Worm (Caenorhabditis elegans): ENCODE data around the gene F26C11.4.

Gene F26C11.4

DNA sequence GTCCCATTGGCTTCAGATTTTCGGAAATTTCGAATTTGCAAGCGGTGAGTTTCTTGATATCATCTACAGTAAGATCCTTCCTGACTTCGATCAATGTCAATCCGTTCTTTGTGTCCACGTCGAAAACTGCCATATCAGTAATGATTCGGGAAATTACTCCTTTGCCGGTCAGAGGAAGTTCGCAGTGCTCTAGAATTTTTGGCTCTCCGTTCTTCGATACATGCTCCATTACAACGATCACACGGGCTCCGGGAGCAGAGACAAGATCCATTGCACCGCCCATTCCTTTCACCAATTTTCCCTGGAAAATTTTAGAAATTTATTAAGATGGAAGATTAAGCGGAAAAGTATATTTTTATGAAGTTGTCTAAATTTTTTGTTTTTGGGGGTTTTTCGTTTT, 18.5 kb upstream of the F26C11.4 start (continued):
- TF ChIP-seq gei-8 (GFP tag; optimal IDR thresholded peaks at IDR 0.05): no peak
- TF ChIP-seq dmd-9 (GFP tag; IDR thresholded peaks at IDR 0.05): no peak
- TF ChIP-seq pha-4 (GFP tag; IDR thresholded peaks at IDR 0.05): no peak
- TF ChIP-seq pha-4 (tag; optimal IDR thresholded peaks at IDR 0.05): no peak
- no peak for TF ChIP-seq mxl-3 (GFP tag; optimal IDR thresholded peaks at IDR 0.05)
- no peak for TF ChIP-seq ztf-11 (tag; optimal IDR thresholded peaks at IDR 0.05)
- TF ChIP-seq aha-1 (tag): peak; percentile 12
- no peak for TF ChIP-seq ceh-28 (tag; optimal IDR thresholded peaks at IDR 0.05)
- peak; percentile 39 for TF ChIP-seq ama-1 (optimal IDR thresholded peaks at IDR 0.05)
- no peak for TF ChIP-seq nhr-10 (tag; optimal IDR thresholded peaks at IDR 0.05)
- TF ChIP-seq set-16 (GFP tag; IDR thresholded peaks at IDR 0.05): no peak
- no peak for TF ChIP-seq nhr-76 (tag; optimal IDR thresholded peaks at IDR 0.05)
- TF ChIP-seq nhr-41 (GFP tag; IDR thresholded peaks at IDR 0.05): no peak
- TF ChIP-seq unc-130 (GFP tag; optimal IDR thresholded peaks at IDR 0.05): no peak
- no peak for TF ChIP-seq skn-1 (tag; optimal IDR thresholded peaks at IDR 0.05)
- 0 out of 2 replicates have a peak, but pooled peaks have one; percentile 38 for TF ChIP-seq lin-29 (GFP tag; IDR thresholded peaks at IDR 0.05)
- TF ChIP-seq dmd-8 (GFP tag; IDR thresholded peaks at IDR 0.05): no peak
- no peak for TF ChIP-seq mep-1 (tag; optimal IDR thresholded peaks at IDR 0.05)
- no peak for TF ChIP-seq ZK546.5 (tag; optimal IDR thresholded peaks at IDR 0.05)
- TF ChIP-seq spr-3 (GFP tag; optimal IDR thresholded peaks at IDR 0.05): no peak
- no peak for TF ChIP-seq nhr-11 (tag; optimal IDR thresholded peaks at IDR 0.05)
- peak; percentile 8 for TF ChIP-seq duxl-1 (tag; optimal IDR thresholded peaks at IDR 0.05; ENCODE audit: poor library complexity)
- TF ChIP-seq lin-15B (tag; optimal IDR thresholded peaks at IDR 0.05): no peak
- 0 out of 4 replicates have a peak, but pooled peaks of 1 of the 2 experiments have one; percentile 36 for TF ChIP-seq madf-5 (GFP tag; IDR thresholded peaks at IDR 0.05)
- TF ChIP-seq unc-39 (tag; optimal IDR thresholded peaks at IDR 0.05): no peak
- TF ChIP-seq T20F7.1 (GFP tag; optimal IDR thresholded peaks at IDR 0.05): no peak
- TF ChIP-seq vab-7 (GFP tag; IDR thresholded peaks at IDR 0.05): no peak
- TF ChIP-seq lsy-2 (tag; optimal IDR thresholded peaks at IDR 0.05): no peak
- TF ChIP-seq R02D3.7 (tag; optimal IDR thresholded peaks at IDR 0.05): no peak
- TF ChIP-seq hlh-30 (tag; optimal IDR thresholded peaks at IDR 0.05; ENCODE audit: insufficient read depth): no peak
- TF ChIP-seq ctbp-1 (GFP tag; IDR thresholded peaks at IDR 0.05): 0 out of 2 replicates have a peak, but pooled peaks have one; percentile 24
- TF ChIP-seq unc-62 (GFP tag; optimal IDR thresholded peaks at IDR 0.05 in 1 of 2): no peak
- TF ChIP-seq unc-62 (tag; optimal IDR thresholded peaks at IDR 0.05): no peak
- TF ChIP-seq attf-4 (tag; optimal IDR thresholded peaks at IDR 0.05): no peak
- TF ChIP-seq tra-1 (GFP tag; IDR thresholded peaks at IDR 0.05): no peak
- no peak for TF ChIP-seq F26F4.8 (GFP tag; conservative IDR thresholded peaks at IDR 0.05)
- peak; percentile 6; the same call in 1 of the 2 replicates for TF ChIP-seq mdt-29 (GFP tag; IDR thresholded peaks at IDR 0.05)
- TF ChIP-seq jun-1 (tag; optimal IDR thresholded peaks at IDR 0.05): no peak
- no peak for TF ChIP-seq hlh-11 (tag; optimal IDR thresholded peaks at IDR 0.05)
- TF ChIP-seq pqm-1 (tag; optimal IDR thresholded peaks at IDR 0.05): no peak
- TF ChIP-seq cey-2 (tag; optimal IDR thresholded peaks at IDR 0.05; ENCODE audit: borderline replicate concordance, insufficient read depth): no peak
- TF ChIP-seq madf-9 (GFP tag; conservative IDR thresholded peaks at IDR 0.05): no peak
- TF ChIP-seq zfp-2 (tag; optimal IDR thresholded peaks at IDR 0.05): no peak
- TF ChIP-seq fkh-10 (GFP tag; optimal IDR thresholded peaks at IDR 0.05): no peak
- peak; percentile 21; the same call in 1 of the 2 replicates for TF ChIP-seq snpc-1.2 (GFP tag; IDR thresholded peaks at IDR 0.05)
- no peak for TF ChIP-seq daf-12 (tag; optimal IDR thresholded peaks at IDR 0.05)
- TF ChIP-seq mdl-1 (tag; optimal IDR thresholded peaks at IDR 0.05): no peak
- TF ChIP-seq F49E8.2 (tag; optimal IDR thresholded peaks at IDR 0.05; ENCODE audit: borderline replicate concordance): no peak
- peak; percentile 58 for TF ChIP-seq nhr-111 (GFP tag; optimal IDR thresholded peaks at IDR 0.05)
- 0 out of 2 replicates have a peak, but pooled peaks have one; percentile 32 for TF ChIP-seq arid-1 (GFP tag; conservative IDR thresholded peaks at IDR 0.05)
- TF ChIP-seq F44E2.7 (GFP tag; IDR thresholded peaks at IDR 0.05): no peak
- TF ChIP-seq ZK337.2 (GFP tag; IDR thresholded peaks at IDR 0.05): 0 out of 2 replicates have a peak, but pooled peaks have one; percentile 15
